Worm (Caenorhabditis elegans) whole organism, L4 larva: ENCODE measurements around the gene unc-17.

ENCODE experiments used
- F37D6.2 ChIP-seq: sonication (generic microtip); optimal IDR thresholded peaks from 2 replicates; lab custom pipeline; 2016; ENCODE audit warnings: mild to moderate bottlenecking, missing genetic modification characterization, missing compliant biosample characterization
- ZK337.2 ChIP-seq: fragments of 200-800 bp; sonication (Bioruptor generic); IDR thresholded peaks from 2 replicates; pipeline ENCODE4 v1.3.6; 2022; ENCODE audit warnings: missing genetic modification reagents, missing genetic modification characterization, missing compliant biosample characterization
- ZK546.5 ChIP-seq, 2 experiments: sonication (generic microtip); optimal IDR thresholded peaks; 2 replicates each; lab custom pipeline; 2017; ENCODE audit warnings: missing biosample characterization in 2 of 2, missing genetic modification characterization in 2 of 2
- aha-1 ChIP-seq: fragments of 150-350 bp; peaks from one replicate; lab custom pipeline; 2014; ENCODE audit warnings: missing biosample characterization, missing genetic modification characterization
- ama-1 ChIP-seq: fragments of 150-350 bp; optimal IDR thresholded peaks from 2 replicates; lab custom pipeline; 2014; ENCODE audit warnings: inconsistent platforms, mixed read lengths
- ceh-20 ChIP-seq: fragments of 200-800 bp; sonication (Bioruptor generic); IDR thresholded peaks from 2 replicates; pipeline ENCODE4 v1.3.6; 2022; ENCODE audit warnings: missing genetic modification reagents, missing genetic modification characterization, missing compliant biosample characterization
- ceh-44 ChIP-seq: fragments of 200-800 bp; sonication (Bioruptor generic); IDR thresholded peaks from 2 replicates; pipeline ENCODE4 v1.3.6; 2022; ENCODE audit warnings: missing genetic modification reagents, missing genetic modification characterization, missing compliant biosample characterization
- daf-16 ChIP-seq, 3 experiments: sonication (generic microtip); optimal IDR thresholded peaks; 2 replicates each; lab custom pipeline; 2016 to 2017; ENCODE audit warnings: missing genetic modification characterization in 3 of 3, missing genetic modification reagents in 3 of 3, mild to moderate bottlenecking in 2 of 3, missing compliant biosample characterization in 2 of 3, missing biosample characterization in 1 of 3, moderate library complexity in 1 of 3
- daf-8 ChIP-seq: fragments of 200-800 bp; sonication (Bioruptor generic); IDR thresholded peaks from 2 replicates; pipeline ENCODE4 v1.3.6; 2022; ENCODE audit warnings: missing genetic modification characterization, missing compliant biosample characterization
- dpl-1 ChIP-seq: fragments of 150-350 bp; optimal IDR thresholded peaks from 2 replicates; lab custom pipeline; 2014; ENCODE audit warnings: missing biosample characterization, missing genetic modification reagents, missing genetic modification characterization
- dve-1 ChIP-seq: sonication (generic microtip); optimal IDR thresholded peaks from 2 replicates; lab custom pipeline; 2017; ENCODE audit warnings: antibody characterized with exemption, mild to moderate bottlenecking, missing genetic modification characterization, missing compliant biosample characterization; ENCODE audit not compliant: insufficient read depth
- fkh-10 ChIP-seq: fragments of 150-350 bp; optimal IDR thresholded peaks from 2 replicates; lab custom pipeline; 2014; ENCODE audit warnings: missing biosample characterization, missing genetic modification reagents, missing genetic modification characterization
- gei-8 ChIP-seq: fragments of 200-800 bp; sonication (Bioruptor generic); optimal IDR thresholded peaks from 2 replicates; lab custom pipeline; 2018; ENCODE audit warnings: mild to moderate bottlenecking, missing genetic modification characterization, missing compliant biosample characterization
- hif-1 ChIP-seq, 2 experiments: sonication (generic microtip); optimal IDR thresholded peaks; 2 replicates each; lab custom pipeline; 2016 to 2017; ENCODE audit warnings: missing compliant biosample characterization in 2 of 2, missing genetic modification characterization in 2 of 2, missing genetic modification reagents in 2 of 2, missing genotype in 2 of 2, mild to moderate bottlenecking in 1 of 2
- jun-1 ChIP-seq: fragments of 150-350 bp; optimal IDR thresholded peaks from 2 replicates; lab custom pipeline; 2014; ENCODE audit warnings: missing biosample characterization, missing genetic modification reagents, missing genetic modification characterization
- lin-15B ChIP-seq: fragments of 150-350 bp; sonication (generic microtip); optimal IDR thresholded peaks from 3 replicates; lab custom pipeline; 2014; ENCODE audit warnings: missing biosample characterization, missing genetic modification characterization
- lin-29 ChIP-seq: fragments of 200-800 bp; sonication (Bioruptor generic); IDR thresholded peaks from 2 replicates; pipeline ENCODE4 v1.3.6; 2022; ENCODE audit warnings: missing genetic modification reagents, missing genetic modification characterization, missing compliant biosample characterization
- lir-3 ChIP-seq: sonication (generic microtip); optimal IDR thresholded peaks from 2 replicates; lab custom pipeline; 2016; ENCODE audit warnings: mild to moderate bottlenecking, missing genetic modification characterization, missing compliant biosample characterization
- mdt-29 ChIP-seq: fragments of 200-800 bp; sonication (Bioruptor generic); IDR thresholded peaks from 2 replicates; pipeline ENCODE4 v1.3.6; 2022; ENCODE audit warnings: missing genetic modification reagents, missing genetic modification characterization, missing compliant biosample characterization
- mep-1 ChIP-seq: fragments of 150-350 bp; sonication (generic microtip); optimal IDR thresholded peaks from 3 replicates; lab custom pipeline; 2014; ENCODE audit warnings: missing biosample characterization, missing genetic modification characterization
- mxl-3 ChIP-seq: fragments of 200-800 bp; sonication (Bioruptor generic); optimal IDR thresholded peaks from 2 replicates; lab custom pipeline; 2018; ENCODE audit warnings: mild to moderate bottlenecking, missing genetic modification characterization, missing compliant biosample characterization
- nhr-10 ChIP-seq: fragments of 150-350 bp; optimal IDR thresholded peaks from 2 replicates; lab custom pipeline; 2014; ENCODE audit warnings: missing biosample characterization, missing genetic modification characterization
- nhr-102 ChIP-seq: sonication (generic microtip); optimal IDR thresholded peaks from 2 replicates; lab custom pipeline; 2016; ENCODE audit warnings: mild to moderate bottlenecking, missing genetic modification characterization, moderate library complexity, missing compliant biosample characterization
- nhr-11 ChIP-seq: fragments of 150-350 bp; optimal IDR thresholded peaks from 2 replicates; lab custom pipeline; 2014; ENCODE audit warnings: missing biosample characterization, missing genetic modification characterization
- nhr-111 ChIP-seq: fragments of 200-800 bp; sonication (Bioruptor generic); optimal IDR thresholded peaks from 2 replicates; lab custom pipeline; 2018; ENCODE audit warnings: mild to moderate bottlenecking, missing genetic modification characterization, missing compliant biosample characterization
- nhr-25 ChIP-seq: sonication (generic microtip); optimal IDR thresholded peaks from 2 replicates; lab custom pipeline; 2017; ENCODE audit warnings: missing genetic modification characterization, mild to moderate bottlenecking, missing compliant biosample characterization, antibody characterized with exemption, moderate library complexity, borderline replicate concordance; ENCODE audit not compliant: insufficient read depth
- nhr-28 ChIP-seq: fragments of 150-350 bp; optimal IDR thresholded peaks from 2 replicates; lab custom pipeline; 2014; ENCODE audit warnings: missing biosample characterization, missing genetic modification characterization
- nhr-48 ChIP-seq: sonication (generic microtip); optimal IDR thresholded peaks from 2 replicates; lab custom pipeline; 2016; ENCODE audit warnings: mild to moderate bottlenecking, missing genetic modification characterization, missing compliant biosample characterization
- nhr-77 ChIP-seq: fragments of 150-350 bp; optimal IDR thresholded peaks from 2 replicates; lab custom pipeline; 2014; ENCODE audit warnings: missing biosample characterization, missing genetic modification characterization
- php-3 ChIP-seq: fragments of 200-800 bp; sonication (Bioruptor generic); IDR thresholded peaks from 2 replicates; pipeline ENCODE4 v1.3.6; 2022; ENCODE audit warnings: missing genetic modification reagents, missing genetic modification characterization, missing compliant biosample characterization
- pqm-1 ChIP-seq: sonication (generic microtip); optimal IDR thresholded peaks from 2 replicates; lab custom pipeline; 2017; ENCODE audit warnings: missing biosample characterization, missing genetic modification characterization
- rbr-2 ChIP-seq: sonication (generic microtip); optimal IDR thresholded peaks from 2 replicates; lab custom pipeline; 2016; ENCODE audit warnings: missing genotype, missing genetic modification characterization, missing compliant biosample characterization
- set-16 ChIP-seq: fragments of 200-800 bp; sonication (Bioruptor generic); IDR thresholded peaks from 2 replicates; pipeline ENCODE4 v1.3.6; 2022; ENCODE audit warnings: missing genetic modification reagents, missing genetic modification characterization, missing compliant biosample characterization
- skn-1 ChIP-seq: fragments of 150-350 bp; optimal IDR thresholded peaks from 2 replicates; lab custom pipeline; 2014; ENCODE audit warnings: missing biosample characterization, missing genetic modification characterization
- snpc-4 ChIP-seq: fragments of 150-350 bp; optimal IDR thresholded peaks from 2 replicates; lab custom pipeline; 2014; ENCODE audit warnings: missing biosample characterization, missing genetic modification characterization
- spr-1 ChIP-seq: sonication (generic microtip); optimal IDR thresholded peaks from 2 replicates; lab custom pipeline; 2016; ENCODE audit warnings: mild to moderate bottlenecking, missing genetic modification characterization, missing compliant biosample characterization
- tra-1 ChIP-seq: fragments of 200-800 bp; sonication (Bioruptor generic); IDR thresholded peaks from 2 replicates; pipeline ENCODE4 v1.3.6; 2022; ENCODE audit warnings: missing genetic modification reagents, missing genetic modification characterization, missing compliant biosample characterization
- unc-39 ChIP-seq: sonication (generic microtip); optimal IDR thresholded peaks from 2 replicates; lab custom pipeline; 2017; ENCODE audit warnings: missing biosample characterization, missing genetic modification characterization
- zfp-2 ChIP-seq: sonication (generic microtip); optimal IDR thresholded peaks from 2 replicates; lab custom pipeline; 2016; ENCODE audit warnings: mild to moderate bottlenecking, missing genetic modification characterization, missing compliant biosample characterization
- zip-11 ChIP-seq: fragments of 200-800 bp; sonication (Bioruptor generic); IDR thresholded peaks from 2 replicates; pipeline ENCODE4 v1.3.6; 2022; ENCODE audit warnings: missing genetic modification characterization, missing compliant biosample characterization
- zip-2 ChIP-seq: fragments of 150-350 bp; optimal IDR thresholded peaks from 2 replicates; lab custom pipeline; 2014; ENCODE audit warnings: missing biosample characterization, missing genetic modification characterization
- ztf-11 ChIP-seq: fragments of 150-350 bp; optimal IDR thresholded peaks from 2 replicates; lab custom pipeline; 2014; ENCODE audit warnings: missing biosample characterization, missing genetic modification characterization
- ztf-7 ChIP-seq: fragments of 150-350 bp; optimal IDR thresholded peaks from 2 replicates; lab custom pipeline; 2014; ENCODE audit warnings: missing biosample characterization, missing genetic modification characterization

unc-17 gene

ce11 chrIV:3644863-3645378 lies 20.4 kb upstream of the unc-17 start (continued):
- TF ChIP-seq fkh-10 = no peak
- TF ChIP-seq lin-29 = no peak
- no peak for TF ChIP-seq nhr-77 (tag; lab: Kevin White, UChicago)
- TF ChIP-seq daf-16 (GFP tag; optimal IDR thresholded peaks at IDR 0.05; lab: Kevin White, UChicago) = peak in 1 of 2 experiments; percentile 50
- peak; percentile 51 for TF ChIP-seq daf-16 (tag; optimal IDR thresholded peaks at IDR 0.05; lab: Kevin White, UChicago)
- TF ChIP-seq ama-1 (lab: Kevin White, UChicago) = no peak
- TF ChIP-seq spr-1 = no peak
- TF ChIP-seq F37D6.2 (tag; lab: Kevin White, UChicago) = no peak
- TF ChIP-seq daf-8 = no peak
- TF ChIP-seq nhr-111 (GFP tag; lab: Kevin White, UChicago) = no peak

ce11 chrIV:3642189-3642588 lies 17.7 kb upstream of the unc-17 start, which contains the start of gene CC8.3:
Gene CC8.3 (minus strand): TSS chrIV:3642289.
- TF ChIP-seq dpl-1 (no peak), ceh-44 (GFP tag; lab: Robert Waterston, UW) (no peak), lin-29 (no peak), skn-1 (tag; lab: Kevin White, UChicago) (no peak), mep-1 (tag; lab: Kevin White, UChicago) (no peak), ZK546.5 (tag; optimal IDR thresholded peaks at IDR 0.05; lab: Kevin White, UChicago) (no peak), lir-3 (tag; lab: Kevin White, UChicago) (no peak), unc-39 (tag; lab: Kevin White, UChicago) (no peak), nhr-10 (tag; lab: Kevin White, UChicago) (no peak), gei-8 (GFP tag; lab: Kevin White, UChicago) (no peak), nhr-102 (no peak), ZK337.2 (GFP tag; lab: Robert Waterston, UW) (no peak), nhr-25 (no peak), hif-1 (tag; optimal IDR thresholded peaks at IDR 0.05; lab: Kevin White, UChicago) (no peak), ztf-11 (tag; lab: Kevin White, UChicago) (no peak), lin-15B (tag; lab: Kevin White, UChicago) (no peak), nhr-11 (no peak)

- TF ChIP-seq dve-1 (tag; lab: Kevin White, UChicago) (peak; percentile 5), tra-1 (no peak), set-16 (GFP tag; lab: Robert Waterston, UW) (peak; percentile 88), zip-11 (GFP tag; lab: Robert Waterston, UW) (no peak), jun-1 (no peak), aha-1 (tag; lab: Kevin White, UChicago) (no peak), mxl-3 (GFP tag; lab: Kevin White, UChicago) (no peak), snpc-4 (tag; lab: Kevin White, UChicago) (no peak), rbr-2 (tag; lab: Kevin White, UChicago) (no peak), nhr-28 (tag; lab: Kevin White, UChicago) (peak; percentile 27), php-3 (GFP tag; lab: Robert Waterston, UW) (0 out of 2 replicates have a peak, but pooled peaks have one; percentile 16), nhr-48 (tag; lab: Kevin White, UChicago) (no peak), ztf-7 (tag; lab: Kevin White, UChicago) (no peak), mdt-29 (GFP tag; lab: Robert Waterston, UW) (no peak), pqm-1 (tag; lab: Kevin White, UChicago) (no peak), ceh-20 (GFP tag; lab: Robert Waterston, UW) (no peak), dpl-1 (no peak), daf-8 (no peak), zip-2 (tag; lab: Kevin White, UChicago) (no peak), zfp-2 (tag; lab: Kevin White, UChicago) (no peak), mep-1 (tag; lab: Kevin White, UChicago) (no peak)
Measured at ce11 chrIV:3638250-3638926, 13.9 kb upstream of the unc-17 start.
